Worm (Caenorhabditis elegans) whole organism, L2 larva: ENCODE data around the gene F56D6.13.

Experiments
- F13H6.1 ChIP-seq: sonication (generic microtip); optimal IDR thresholded peaks from 2 replicates; lab custom pipeline; 2016; ENCODE audit warnings: missing genetic modification characterization, missing compliant biosample characterization
- Y55F3AM.14 ChIP-seq: fragments of 200-800 bp; sonication (Bioruptor generic); optimal IDR thresholded peaks from 2 replicates; lab custom pipeline; 2018; ENCODE audit warnings: mild to moderate bottlenecking, missing genetic modification characterization, missing compliant biosample characterization
- ama-1 ChIP-seq: fragments of 150-350 bp; optimal IDR thresholded peaks from 2 replicates; lab custom pipeline; 2018; ENCODE audit warnings: inconsistent platforms
- egl-27 ChIP-seq: sonication (generic microtip); optimal IDR thresholded peaks from 3 replicates; lab custom pipeline; 2017; ENCODE audit warnings: missing biosample characterization, missing genetic modification reagents, missing genetic modification characterization
- fos-1 ChIP-seq: fragments of 150-350 bp; optimal IDR thresholded peaks from 2 replicates; lab custom pipeline; 2014; ENCODE audit warnings: missing biosample characterization, missing genetic modification characterization
- lin-11 ChIP-seq: fragments of 150-350 bp; sonication (generic microtip); optimal IDR thresholded peaks from 2 replicates; lab custom pipeline; 2014; ENCODE audit warnings: missing biosample characterization, missing genetic modification characterization, inconsistent platforms, mixed read lengths
- lin-13 ChIP-seq: fragments of 150-350 bp; optimal IDR thresholded peaks from 2 replicates; lab custom pipeline; 2014; ENCODE audit warnings: missing biosample characterization, missing genetic modification reagents, missing genetic modification characterization
- mab-5 ChIP-seq: fragments of 150-350 bp; optimal IDR thresholded peaks from 2 replicates; lab custom pipeline; 2014; ENCODE audit warnings: missing biosample characterization, missing genetic modification characterization
- nhr-11 ChIP-seq: fragments of 150-350 bp; optimal IDR thresholded peaks from 2 replicates; lab custom pipeline; 2014; ENCODE audit warnings: missing biosample characterization, missing genetic modification characterization
- nhr-237 ChIP-seq: fragments of 150-350 bp; optimal IDR thresholded peaks from 2 replicates; lab custom pipeline; 2014; ENCODE audit warnings: missing biosample characterization, missing genetic modification characterization
- peb-1 ChIP-seq: fragments of 150-350 bp; optimal IDR thresholded peaks from 2 replicates; lab custom pipeline; 2014; ENCODE audit warnings: missing biosample characterization, missing genetic modification characterization
- sma-3 ChIP-seq: sonication (generic microtip); optimal IDR thresholded peaks from 2 replicates; lab custom pipeline; 2016; ENCODE audit warnings: missing genetic modification reagents, missing genetic modification characterization, missing compliant biosample characterization
- unc-39 ChIP-seq: fragments of 150-350 bp; optimal IDR thresholded peaks from 2 replicates; lab custom pipeline; 2014; ENCODE audit warnings: missing biosample characterization, missing genetic modification characterization
- ztf-1 ChIP-seq: fragments of 200-800 bp; sonication (Bioruptor generic); conservative IDR thresholded peaks from 2 replicates; pipeline ENCODE4 v1.3.6; 2022; ENCODE audit warnings: missing genetic modification characterization, missing compliant biosample characterization
- ztf-11 ChIP-seq: sonication (generic microtip); optimal IDR thresholded peaks from 2 replicates; lab custom pipeline; 2017; ENCODE audit warnings: missing biosample characterization, missing genetic modification characterization
- ztf-4 ChIP-seq: fragments of 150-350 bp; optimal IDR thresholded peaks from 2 replicates; lab custom pipeline; 2014; ENCODE audit warnings: missing biosample characterization, missing genetic modification characterization

F56D6.13 gene

DNA sequence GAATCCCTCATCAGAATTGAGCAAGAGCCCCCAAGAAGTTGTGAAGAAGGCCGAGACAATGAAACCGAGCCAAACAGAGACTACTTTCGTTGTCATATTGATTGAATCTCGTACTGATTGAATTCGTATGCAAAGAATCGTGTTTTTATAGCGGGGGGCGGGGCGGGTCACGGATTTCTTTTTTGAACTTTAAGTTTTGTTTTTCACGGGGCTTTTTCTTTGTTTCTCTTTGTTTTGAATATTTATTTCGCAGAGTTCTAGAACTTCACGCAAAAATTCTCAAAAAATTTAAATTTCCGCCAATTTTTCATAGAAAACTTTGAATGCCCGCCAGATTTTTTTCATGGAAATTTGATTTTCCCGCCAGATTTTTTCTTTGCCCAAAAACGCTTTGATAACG lies 46.9 kb downstream of the F56D6.13 start, which contains the start of gene clec-73:
clec-73 (minus strand) TSS at position 101 of the 400 bp plus-strand sequence.
- TF ChIP-seq ama-1 (lab: Kevin White, UChicago) (no peak), egl-27 (tag; lab: Kevin White, UChicago) (no peak), lin-13 (GFP tag; lab: Kevin White, UChicago) (no peak), unc-39 (no peak), mab-5 (tag; lab: Kevin White, UChicago) (no peak), peb-1 (no peak), ztf-11 (tag; lab: Kevin White, UChicago) (no peak), F13H6.1 (no peak), ztf-1 (GFP tag; lab: Robert Waterston, UW) (no peak), nhr-11 (tag; lab: Kevin White, UChicago) (no peak), fos-1 (tag; lab: Kevin White, UChicago) (no peak)

DNA sequence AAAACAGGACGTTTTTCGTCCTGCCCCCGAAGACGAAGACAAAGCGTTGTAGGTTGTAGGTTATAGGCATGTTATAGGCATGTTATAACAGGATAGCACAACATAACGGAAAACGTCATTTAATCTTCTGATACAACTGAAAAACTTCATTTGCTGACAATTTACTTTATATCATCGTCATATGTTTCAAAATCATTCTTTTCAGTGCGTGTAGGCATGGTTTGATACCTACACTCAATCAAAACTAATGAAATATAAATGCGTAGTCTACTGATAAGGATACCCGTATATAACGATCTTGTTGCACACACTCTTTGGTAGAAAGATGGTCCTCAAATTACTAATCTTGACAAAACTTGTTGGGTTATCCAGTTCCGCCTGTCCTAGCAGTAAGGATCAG lies 47.5 kb downstream of the F56D6.13 start, which contains the start of gene clec-74:
clec-74 (plus strand) TSS at position 301 of the 400 bp plus-strand sequence.
- no peak for TF ChIP-seq lin-11
- TF ChIP-seq ztf-4 (tag; lab: Kevin White, UChicago): no peak
- no peak for TF ChIP-seq mab-5 (tag; lab: Kevin White, UChicago)
- TF ChIP-seq sma-3 (GFP tag; lab: Kevin White, UChicago): no peak
- TF ChIP-seq Y55F3AM.14 (GFP tag; lab: Kevin White, UChicago): no peak
- no peak for TF ChIP-seq nhr-237
